Worm (Caenorhabditis elegans): Measurements from ENCODE around the gene srx-24.

The srx-24 gene

ce11 chrV:2746404-2746803 is 3.5 kb downstream of the srx-24 start:
- TF ChIP-seq aly-2 (tag; optimal IDR thresholded peaks at IDR 0.05) (no peak), efl-1 (optimal IDR thresholded peaks at IDR 0.05) (no peak), efl-1 (GFP tag; optimal IDR thresholded peaks at IDR 0.05 in 1 of 2) (no peak), blmp-1 (tag; optimal IDR thresholded peaks at IDR 0.05) (no peak), nhr-76 (tag; optimal IDR thresholded peaks at IDR 0.05) (no peak), unc-30 (tag; optimal IDR thresholded peaks at IDR 0.05) (no peak), nhr-84 (tag; optimal IDR thresholded peaks at IDR 0.05) (no peak), lsy-2 (tag; optimal IDR thresholded peaks at IDR 0.05) (no peak), lir-3 (tag; optimal IDR thresholded peaks at IDR 0.05; ENCODE audit: poor library complexity) (no peak), pqm-1 (tag; optimal IDR thresholded peaks at IDR 0.05) (no peak), aha-1 (tag; optimal IDR thresholded peaks at IDR 0.05) (no peak), unc-86 (tag; optimal IDR thresholded peaks at IDR 0.05) (no peak), fos-1 (tag; optimal IDR thresholded peaks at IDR 0.05) (no peak)

- TF ChIP-seq pqm-1 (tag; optimal IDR thresholded peaks at IDR 0.05) = no peak
- no peak for TF ChIP-seq lin-39 (tag; optimal IDR thresholded peaks at IDR 0.05)
- TF ChIP-seq isw-1 (GFP tag; IDR thresholded peaks at IDR 0.05) = no peak
These were observed 7.6 kb downstream of the srx-24 start, which contains the start of gene srg-62 for ce11 chrV:2742298-2742697. srg-62 (minus strand) TSS chrV:2742398.

DNA sequence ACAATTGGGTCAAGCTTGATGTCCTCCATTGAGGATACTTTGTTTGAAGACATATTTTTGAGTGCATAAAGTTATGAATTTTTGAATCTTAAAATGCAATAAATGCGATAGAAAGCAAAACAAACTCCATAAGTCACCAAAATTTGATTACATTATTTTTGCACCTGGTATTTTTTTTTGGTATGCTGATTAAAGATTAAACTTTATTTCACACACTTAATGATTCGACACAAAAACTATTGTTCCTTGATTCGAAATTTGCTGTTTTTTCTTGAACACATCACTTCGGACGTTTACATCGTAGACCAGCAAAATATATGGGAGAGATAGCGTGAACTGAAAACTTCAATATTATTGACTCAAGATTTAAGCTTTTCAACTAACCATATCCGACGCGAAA is 9.7 kb downstream of the srx-24 start, which contains the start of gene srg-61:
Gene srg-61, minus strand, starts transcription at position 101 of the 400 bp plus-strand sequence.
- TF ChIP-seq F16B12.6 (tag; optimal IDR thresholded peaks at IDR 0.05) (no peak), ceh-88 (GFP tag; IDR thresholded peaks at IDR 0.05) (no peak), ceh-8 (GFP tag; optimal IDR thresholded peaks at IDR 0.05) (no peak), sptf-1 (tag; optimal IDR thresholded peaks at IDR 0.05) (no peak), dpl-1 (GFP tag; optimal IDR thresholded peaks at IDR 0.05) (no peak), vab-15 (tag; optimal IDR thresholded peaks at IDR 0.05) (no peak), nhr-28 (tag; optimal IDR thresholded peaks at IDR 0.05) (no peak), fkh-4 (tag; optimal IDR thresholded peaks at IDR 0.05; ENCODE audit: borderline replicate concordance) (no peak), mep-1 (tag; optimal IDR thresholded peaks at IDR 0.05) (no peak), xbp-1 (tag; optimal IDR thresholded peaks at IDR 0.05) (no peak), nhr-71 (tag; optimal IDR thresholded peaks at IDR 0.05) (no peak), unc-30 (tag; optimal IDR thresholded peaks at IDR 0.05) (no peak), ets-5 (GFP tag; IDR thresholded peaks at IDR 0.05) (no peak), grh-1 (GFP tag; IDR thresholded peaks at IDR 0.05) (no peak), nhr-76 (tag; optimal IDR thresholded peaks at IDR 0.05) (no peak), nhr-12 (tag; optimal IDR thresholded peaks at IDR 0.05) (no peak)

- TF ChIP-seq snpc-4 (tag; optimal IDR thresholded peaks at IDR 0.05) = peak; percentile 63
- TF ChIP-seq ceh-88 (GFP tag; IDR thresholded peaks at IDR 0.05) = no peak
These were observed 10.3 kb downstream of the srx-24 start for ce11 chrV:2739607-2740006.

- TF ChIP-seq dsc-1 (tag; optimal IDR thresholded peaks at IDR 0.05) = no peak
- no peak for TF ChIP-seq efl-3 (GFP tag; optimal IDR thresholded peaks at IDR 0.05)
- TF ChIP-seq mef-2 (tag; optimal IDR thresholded peaks at IDR 0.05) = no peak
- TF ChIP-seq blmp-1 (tag; optimal IDR thresholded peaks at IDR 0.05) = no peak
- no peak for TF ChIP-seq C34B4.2 (tag; optimal IDR thresholded peaks at IDR 0.05)
- TF ChIP-seq fkh-8 (tag; optimal IDR thresholded peaks at IDR 0.05) = peak; percentile 18
- no peak for TF ChIP-seq nhr-84 (tag; optimal IDR thresholded peaks at IDR 0.05)
These were observed 11.7 kb downstream of the srx-24 start, which contains the start of gene srg-56 for ce11 chrV:2738174-2738573. srg-56 (minus strand) TSS chrV:2738274.

DNA sequence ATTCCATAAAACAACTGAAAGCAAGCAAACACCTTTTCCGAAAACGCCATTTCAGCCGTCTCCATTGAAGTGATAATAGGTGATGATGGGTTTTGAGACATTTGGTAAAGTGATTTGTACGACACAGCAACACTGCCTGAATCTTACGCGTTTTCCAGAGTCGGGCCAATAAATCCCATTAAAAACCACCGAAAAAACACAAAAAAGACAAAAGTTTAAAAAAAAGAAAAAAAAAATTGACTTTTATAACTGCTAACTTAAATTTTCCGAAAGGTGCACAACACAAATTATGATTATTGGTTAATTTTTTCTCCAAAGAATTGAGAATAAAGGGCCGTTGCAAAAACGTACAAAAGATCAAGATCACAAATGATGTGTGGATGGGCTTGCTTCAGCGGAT is 15.5 kb downstream of the srx-24 start, which contains the start of gene srg-57:
Gene srg-57, minus strand, starts transcription at position 101 of the 400 bp plus-strand sequence.
- TF ChIP-seq zag-1 (tag; optimal IDR thresholded peaks at IDR 0.05) (no peak), nhr-47 (tag; optimal IDR thresholded peaks at IDR 0.05) (no peak), F16B12.6 (tag; optimal IDR thresholded peaks at IDR 0.05) (no peak), lin-13 (GFP tag; optimal IDR thresholded peaks at IDR 0.05) (no peak), ceh-88 (GFP tag; IDR thresholded peaks at IDR 0.05) (no peak), lir-3 (tag; optimal IDR thresholded peaks at IDR 0.05; ENCODE audit: poor library complexity) (no peak), lin-14 (GFP tag; optimal IDR thresholded peaks at IDR 0.05) (no peak), nhr-11 (tag; optimal IDR thresholded peaks at IDR 0.05) (no peak)
